Fruit fly (Drosophila melanogaster): Measurements from ENCODE around the gene CG7512.

The CG7512 gene

DNA sequence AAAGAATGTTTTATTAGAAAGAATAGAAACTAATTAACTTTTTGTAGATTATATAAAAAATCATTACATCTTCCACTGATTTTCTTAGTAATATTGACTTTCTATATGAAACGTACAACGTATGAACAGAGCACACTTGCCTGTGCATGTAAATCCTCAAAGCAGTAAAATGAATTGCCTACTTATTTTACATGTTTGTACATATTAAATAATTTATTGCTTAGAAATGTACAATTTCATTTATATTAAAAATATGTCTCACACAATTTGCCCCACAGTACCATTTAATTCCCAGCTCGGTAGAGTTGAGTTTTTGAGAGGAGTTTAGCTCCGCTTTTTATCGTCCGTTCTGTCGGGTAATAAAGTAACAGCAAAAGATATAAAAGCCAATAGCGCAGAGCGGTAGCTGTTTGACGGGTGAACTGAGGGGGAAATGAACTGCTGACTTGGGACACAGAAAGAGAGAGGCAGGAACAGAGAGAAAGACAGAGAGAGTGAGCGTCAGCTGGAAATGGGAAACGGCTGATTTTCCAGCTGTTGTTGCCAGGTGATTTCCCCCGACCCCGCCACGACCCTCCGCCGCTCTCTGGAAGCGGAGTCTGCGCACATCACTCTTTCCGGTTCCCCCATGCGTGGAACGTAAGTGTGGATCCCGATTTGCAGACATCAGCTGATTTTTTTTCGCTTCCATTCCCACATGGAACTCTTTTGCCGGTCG lies 20.3 kb upstream of the CG7512 start:
- TF ChIP-seq EcR (GFP tag; optimal IDR thresholded peaks at IDR 0.05), result peak; percentile 90
- TF ChIP-seq CG13204 (GFP tag; optimal IDR thresholded peaks at IDR 0.05), result peak; percentile 57
- TF ChIP-seq CG9948 (tag; optimal IDR thresholded peaks at IDR 0.05), result peak; percentile 26
- TF ChIP-seq CG15710 (tag; optimal IDR thresholded peaks at IDR 0.05), result peak; percentile 22
- peak; percentile 7 for TF ChIP-seq gl (tag; optimal IDR thresholded peaks at IDR 0.05)
- TF ChIP-seq CG17806 (tag; optimal IDR thresholded peaks at IDR 0.05), result peak; percentile 40
- peak; percentile 31 for TF ChIP-seq CG8301 (tag; optimal IDR thresholded peaks at IDR 0.05)
- peak; percentile 46 for TF ChIP-seq Pif1B (GFP tag; optimal IDR thresholded peaks at IDR 0.05)
- TF ChIP-seq CG14655 (GFP tag; optimal IDR thresholded peaks at IDR 0.05), result peak; percentile 67
- no peak for TF ChIP-seq D1 (tag; optimal IDR thresholded peaks at IDR 0.05)
- peak; percentile 24; the same call in 1 of the 2 replicates for TF ChIP-seq Ets98B (GFP tag; IDR thresholded peaks at IDR 0.05)
- TF ChIP-seq CG8159 (tag; optimal IDR thresholded peaks at IDR 0.05), result peak; percentile 47
- TF ChIP-seq CG12605 (GFP tag; IDR thresholded peaks at IDR 0.05), result no peak; the same call in 1 of the 2 replicates
- TF ChIP-seq Snoo (tag; optimal IDR thresholded peaks at IDR 0.05), result no peak
- TF ChIP-seq Pif1A (GFP tag; optimal IDR thresholded peaks at IDR 0.05), result peak; percentile 41

dm6 chr3L:11508337-11508736 lies 5.2 kb upstream of the CG7512 start, which contains the start of gene CG33500:
Gene CG33500 (plus strand): TSS chr3L:11508637.
- TF ChIP-seq fd96Ca (GFP tag; IDR thresholded peaks at IDR 0.05) (no peak), CG10348 (GFP tag; IDR thresholded peaks at IDR 0.05) (no peak), Pif1B (GFP tag; optimal IDR thresholded peaks at IDR 0.05) (no peak), EcR (GFP tag; optimal IDR thresholded peaks at IDR 0.05) (no peak), gl (tag; optimal IDR thresholded peaks at IDR 0.05) (no peak), rn (GFP tag; IDR thresholded peaks at IDR 0.05) (no peak), CG9948 (tag; optimal IDR thresholded peaks at IDR 0.05) (no peak), CG15710 (tag; optimal IDR thresholded peaks at IDR 0.05) (no peak), CG13204 (GFP tag; optimal IDR thresholded peaks at IDR 0.05) (no peak), Ets98B (GFP tag; IDR thresholded peaks at IDR 0.05) (no peak), CG14655 (GFP tag; optimal IDR thresholded peaks at IDR 0.05) (no peak)

DNA sequence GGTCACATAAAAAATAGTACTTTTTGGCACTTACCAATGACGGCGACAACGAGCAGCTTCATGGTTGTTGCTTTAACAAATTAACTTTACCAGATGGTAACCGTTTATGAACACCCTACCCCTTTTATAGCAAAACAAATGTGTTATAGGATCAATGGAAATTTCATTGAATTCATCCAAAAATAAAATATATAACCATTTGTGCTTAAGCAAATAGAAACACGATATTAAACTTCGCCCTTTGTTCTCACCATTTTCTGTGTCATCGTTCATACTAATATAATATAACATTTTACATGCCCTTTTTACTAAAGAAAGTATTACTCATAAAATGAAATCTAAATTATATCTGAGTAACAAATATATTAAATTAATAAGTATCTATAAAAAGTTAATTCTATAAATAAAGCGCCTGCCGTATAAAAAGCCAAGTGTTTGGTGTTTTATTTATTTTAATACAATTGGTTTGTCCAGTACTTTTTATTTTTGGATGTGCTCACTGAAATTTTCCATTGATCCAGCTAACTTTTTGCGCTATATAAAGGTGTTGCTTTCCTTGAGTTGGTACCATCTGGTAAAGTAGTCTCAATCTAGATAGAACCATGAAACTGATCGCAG lies 4.1 kb upstream of the CG7512 start, which contains the start of the genes Sgs8 and Sgs7:
Gene Sgs8 (minus strand): TSS at position 101 of the 618 bp plus-strand sequence.
Gene Sgs7 (plus strand): TSS at position 568 of the 618 bp plus-strand sequence.
- TF ChIP-seq CG17806 (tag; optimal IDR thresholded peaks at IDR 0.05) (no peak), rn (GFP tag; IDR thresholded peaks at IDR 0.05) (no peak), Pif1A (GFP tag; optimal IDR thresholded peaks at IDR 0.05) (no peak), CG4496 (GFP tag; IDR thresholded peaks at IDR 0.05) (no peak)

- TF ChIP-seq Pif1B (GFP tag; optimal IDR thresholded peaks at IDR 0.05) (no peak), CG8301 (tag; optimal IDR thresholded peaks at IDR 0.05) (no peak), Pif1A (GFP tag; optimal IDR thresholded peaks at IDR 0.05) (no peak), CG12605 (GFP tag; IDR thresholded peaks at IDR 0.05) (no peak), CG15710 (tag; optimal IDR thresholded peaks at IDR 0.05) (no peak), CG8159 (tag; optimal IDR thresholded peaks at IDR 0.05) (no peak), fd96Ca (GFP tag; IDR thresholded peaks at IDR 0.05) (no peak)
These were observed 3.0 kb upstream of the CG7512 start, which contains the start of gene CG33272 for dm6 chr3L:11510489-11510888. Gene CG33272 (minus strand): TSS chr3L:11510589.

DNA sequence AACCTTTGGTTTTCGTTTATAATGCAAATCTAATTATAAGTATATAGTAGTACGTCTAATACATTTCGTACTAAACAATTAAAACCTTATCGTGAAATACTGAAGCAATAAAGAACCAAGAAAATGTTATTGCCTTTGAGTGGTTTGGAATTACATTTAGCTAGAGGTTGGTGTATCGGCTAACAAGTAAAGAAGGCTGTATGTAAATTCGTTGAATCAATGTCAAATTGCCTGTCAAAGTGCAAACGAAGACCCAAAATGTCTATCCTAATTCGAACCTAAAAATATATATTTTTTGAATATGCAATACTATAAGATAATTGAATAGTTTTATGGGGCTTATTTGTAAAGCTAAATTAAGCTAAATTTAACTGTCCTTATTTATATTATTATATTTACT lies 2.3 kb upstream of the CG7512 start:
- no peak for TF ChIP-seq fd96Ca (GFP tag; IDR thresholded peaks at IDR 0.05)
- peak; percentile 62 for TF ChIP-seq D1 (tag; optimal IDR thresholded peaks at IDR 0.05)

DNA sequence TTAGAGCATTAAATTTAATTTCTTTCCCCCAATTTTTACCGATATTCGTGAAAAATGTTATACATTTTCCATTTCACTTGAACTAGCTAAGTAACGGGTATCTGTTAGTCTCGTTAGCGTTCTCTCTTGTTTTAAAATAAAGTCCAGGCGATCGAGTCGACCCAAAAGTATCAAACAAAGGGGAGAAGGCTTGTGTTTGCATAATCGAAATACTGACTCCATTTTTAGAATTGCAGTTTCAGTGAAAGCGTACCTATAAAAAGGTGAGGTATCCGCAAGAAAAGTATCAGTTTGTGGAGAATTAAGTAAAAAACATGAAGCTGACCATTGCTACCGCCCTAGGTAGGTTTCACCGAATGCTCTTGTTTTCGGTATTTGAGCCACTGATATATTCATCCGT lies 1.6 kb upstream of the CG7512 start, which contains the start of gene Sgs3:
Gene Sgs3 (plus strand): TSS at position 301 of the 400 bp plus-strand sequence.
- TF ChIP-seq rn (GFP tag; IDR thresholded peaks at IDR 0.05), result no peak
- TF ChIP-seq Ets98B (GFP tag; IDR thresholded peaks at IDR 0.05), result no peak
- TF ChIP-seq Pif1A (GFP tag; optimal IDR thresholded peaks at IDR 0.05), result no peak
- TF ChIP-seq Pif1B (GFP tag; optimal IDR thresholded peaks at IDR 0.05), result no peak
- no peak for TF ChIP-seq CG10348 (GFP tag; IDR thresholded peaks at IDR 0.05)
- no peak for TF ChIP-seq CG14655 (GFP tag; optimal IDR thresholded peaks at IDR 0.05)
- TF ChIP-seq fd96Ca (GFP tag; IDR thresholded peaks at IDR 0.05), result no peak
- no peak for TF ChIP-seq CG8301 (tag; optimal IDR thresholded peaks at IDR 0.05)
- no peak for TF ChIP-seq CG15710 (tag; optimal IDR thresholded peaks at IDR 0.05)
- TF ChIP-seq EcR (GFP tag; optimal IDR thresholded peaks at IDR 0.05), result no peak
- TF ChIP-seq CG13204 (GFP tag; optimal IDR thresholded peaks at IDR 0.05), result no peak
- TF ChIP-seq CG12605 (GFP tag; IDR thresholded peaks at IDR 0.05), result no peak

dm6 chr3L:11515349-11516079 lies 2.0 kb downstream of the CG7512 start:
- TF ChIP-seq CG14655 (GFP tag; optimal IDR thresholded peaks at IDR 0.05) (no peak), CG17806 (tag; optimal IDR thresholded peaks at IDR 0.05) (no peak), CG13204 (GFP tag; optimal IDR thresholded peaks at IDR 0.05) (no peak), CG4496 (GFP tag; IDR thresholded peaks at IDR 0.05) (no peak), D1 (tag; optimal IDR thresholded peaks at IDR 0.05) (no peak), Pif1A (GFP tag; optimal IDR thresholded peaks at IDR 0.05) (no peak), CG15710 (tag; optimal IDR thresholded peaks at IDR 0.05) (no peak), CG34367 (tag; optimal IDR thresholded peaks at IDR 0.05) (no peak), rn (GFP tag; IDR thresholded peaks at IDR 0.05) (no peak), CG12605 (GFP tag; IDR thresholded peaks at IDR 0.05) (no peak), Ets98B (GFP tag; IDR thresholded peaks at IDR 0.05) (no peak), CG8301 (tag; optimal IDR thresholded peaks at IDR 0.05) (no peak), gl (tag; optimal IDR thresholded peaks at IDR 0.05) (no peak), Snoo (tag; optimal IDR thresholded peaks at IDR 0.05) (no peak)

All from whole organism, pupa.